Fruit fly (Drosophila melanogaster) whole organism, wandering third instar larva: ENCODE results near the gene Ets21C.

Experiments
- Abd-B ChIP-seq: fragments of >200 bp; optimal IDR thresholded peaks from 2 replicates; lab custom pipeline; 2017; ENCODE audit warnings: missing biosample characterization, missing genetic modification characterization
- CG32264 ChIP-seq: fragments of 200-800 bp; sonication (Bioruptor generic); optimal IDR thresholded peaks from 2 replicates; lab custom pipeline; 2016; ENCODE audit warnings: missing biosample characterization, missing genetic modification characterization
- CG9705 ChIP-seq: fragments of 200-800 bp; sonication (Bioruptor generic); optimal IDR thresholded peaks from 2 replicates; lab custom pipeline; 2018; ENCODE audit warnings: missing biosample characterization, mild to moderate bottlenecking, missing genetic modification characterization
- CrebA ChIP-seq: fragments of 200-800 bp; sonication (Bioruptor generic); optimal IDR thresholded peaks from 2 replicates; lab custom pipeline; 2016; ENCODE audit warnings: missing biosample characterization, mild to moderate bottlenecking, missing genetic modification characterization, borderline replicate concordance
- Dfd ChIP-seq: fragments of >200 bp; optimal IDR thresholded peaks from 2 replicates; lab custom pipeline; 2017; ENCODE audit warnings: missing biosample characterization, missing genetic modification characterization
- Dif ChIP-seq: fragments of 200-275, 200-300 bp; sonication (Bioruptor generic); optimal IDR thresholded peaks from 2 replicates; lab custom pipeline; 2018; ENCODE audit warnings: missing biosample characterization, missing genetic modification characterization; ENCODE audit not compliant: partially characterized antibody
- GATAd ChIP-seq: sonication (Bioruptor generic); optimal IDR thresholded peaks from 2 replicates; lab custom pipeline; 2016; ENCODE audit warnings: missing biosample characterization, missing genetic modification characterization
- HLH106 ChIP-seq: fragments of 200-800 bp; optimal IDR thresholded peaks from 3 replicates; lab custom pipeline; 2019; ENCODE audit warnings: missing biosample characterization, mild to moderate bottlenecking, missing genetic modification characterization, moderate library complexity
- Hnf4 ChIP-seq: fragments of 200-800 bp; sonication (Bioruptor generic); optimal IDR thresholded peaks from 2 replicates; lab custom pipeline; 2016; ENCODE audit warnings: missing biosample characterization, mild to moderate bottlenecking, missing genetic modification characterization
- Hr83 ChIP-seq: fragments of 200-300 bp; sonication (Bioruptor generic); optimal IDR thresholded peaks from 2 replicates; lab custom pipeline; 2016; ENCODE audit warnings: missing biosample characterization, mild to moderate bottlenecking, missing genetic modification characterization, moderate library complexity; ENCODE audit not compliant: poor library complexity, severe bottlenecking
- Jra ChIP-seq: sonication (Bioruptor generic); optimal IDR thresholded peaks from 2 replicates; lab custom pipeline; 2016; ENCODE audit warnings: missing biosample characterization, missing genetic modification characterization
- Mio ChIP-seq: sonication (Bioruptor generic); optimal IDR thresholded peaks from 2 replicates; lab custom pipeline; 2016; ENCODE audit warnings: missing biosample characterization, missing genetic modification characterization
- Myc ChIP-seq: fragments of >200 bp; optimal IDR thresholded peaks from 2 replicates; lab custom pipeline; 2017
- N ChIP-seq: fragments of >200 bp; optimal IDR thresholded peaks from 2 replicates; lab custom pipeline; 2018; ENCODE audit warnings: missing biosample characterization, missing external identifiers, missing genetic modification characterization
- Rel ChIP-seq, 2 experiments: fragments of 200-800 bp; sonication (Bioruptor generic) in 1 of 2; optimal IDR thresholded peaks; 2 replicates in 1 of 2; 3 replicates in 1 of 2; lab custom pipeline; 2016 to 2019; ENCODE audit warnings: mild to moderate bottlenecking in 2 of 2, missing biosample characterization in 2 of 2, missing genetic modification characterization in 2 of 2, moderate library complexity in 1 of 2
- Sp1 ChIP-seq: fragments of 200-800 bp; sonication (Bioruptor generic); optimal IDR thresholded peaks from 3 replicates; lab custom pipeline; 2019; ENCODE audit warnings: missing biosample characterization, mild to moderate bottlenecking, missing genetic modification characterization, moderate library complexity
- Vsx2 ChIP-seq: fragments of 200-300, 225-300 bp; sonication (Bioruptor generic); optimal IDR thresholded peaks from 2 replicates; lab custom pipeline; 2018; ENCODE audit warnings: missing biosample characterization, missing genetic modification characterization; ENCODE audit not compliant: partially characterized antibody
- br ChIP-seq: fragments of 200-800 bp; sonication (Bioruptor generic); optimal IDR thresholded peaks from 2 replicates; lab custom pipeline; 2016; ENCODE audit warnings: missing biosample characterization, missing genetic modification characterization
- brk ChIP-seq: fragments of 200-800 bp; sonication (Bioruptor generic); optimal IDR thresholded peaks from 2 replicates; lab custom pipeline; 2016; ENCODE audit warnings: missing biosample characterization, mild to moderate bottlenecking, missing genetic modification characterization
- dl ChIP-seq, 2 experiments: fragments of 175-275, 200-275 bp in 1 of 2; fragments of 200-275 bp in 1 of 2; sonication (Bioruptor generic); optimal IDR thresholded peaks; lab custom pipeline; 2018; ENCODE audit warnings: mild to moderate bottlenecking in 2 of 2, missing biosample characterization in 2 of 2, missing genetic modification characterization in 2 of 2, moderate library complexity in 2 of 2; ENCODE audit not compliant: partially characterized antibody in 2 of 2, insufficient read depth in 1 of 2
- dsf ChIP-seq: sonication (Bioruptor generic); optimal IDR thresholded peaks from 2 replicates; lab custom pipeline; 2016; ENCODE audit warnings: missing biosample characterization, missing genetic modification characterization, borderline replicate concordance
- ey ChIP-seq: fragments of 200-800 bp; sonication (Bioruptor generic); optimal IDR thresholded peaks from 2 replicates; lab custom pipeline; 2016; ENCODE audit warnings: missing biosample characterization, missing genetic modification characterization
- foxo ChIP-seq, 2 experiments: fragments of 200-800 bp; sonication (Bioruptor generic); optimal IDR thresholded peaks; 2 replicates in 1 of 2; 3 replicates in 1 of 2; lab custom pipeline; 2016 to 2017; ENCODE audit warnings: missing biosample characterization in 2 of 2, missing genetic modification characterization in 2 of 2
- fru ChIP-seq: fragments of 200-800 bp; sonication (Bioruptor generic); optimal IDR thresholded peaks from 3 replicates; lab custom pipeline; 2016; ENCODE audit warnings: missing biosample characterization, mild to moderate bottlenecking, missing genetic modification characterization
- lola ChIP-seq: fragments of >200 bp; optimal IDR thresholded peaks from 2 replicates; lab custom pipeline; 2017; ENCODE audit warnings: missing biosample characterization, missing genetic modification characterization
- pan ChIP-seq: fragments of >200 bp; optimal IDR thresholded peaks from 2 replicates; lab custom pipeline; 2017
- psq ChIP-seq: fragments of 200-800 bp; sonication (Bioruptor generic); optimal IDR thresholded peaks from 3 replicates; lab custom pipeline; 2017; ENCODE audit warnings: missing biosample characterization, mild to moderate bottlenecking, missing genetic modification characterization, moderate library complexity
- rgr ChIP-seq: fragments of 200-800 bp; sonication (Bioruptor generic); optimal IDR thresholded peaks from 3 replicates; lab custom pipeline; 2016; ENCODE audit warnings: missing biosample characterization, mild to moderate bottlenecking, missing genetic modification characterization
- sage ChIP-seq: fragments of 200-800 bp; sonication (Bioruptor generic); optimal IDR thresholded peaks from 2 replicates; lab custom pipeline; 2016; ENCODE audit warnings: missing biosample characterization, mild to moderate bottlenecking, missing genetic modification characterization
- sv ChIP-seq: fragments of 200-800 bp; sonication (Bioruptor generic); optimal IDR thresholded peaks from 3 replicates; lab custom pipeline; 2016; ENCODE audit warnings: missing biosample characterization, missing genetic modification characterization
- tai ChIP-seq: sonication (Bioruptor generic); optimal IDR thresholded peaks from 2 replicates; lab custom pipeline; 2016; ENCODE audit warnings: missing biosample characterization, missing genetic modification characterization
- usp ChIP-seq: fragments of >200 bp; optimal IDR thresholded peaks from 2 replicates; lab custom pipeline; 2017; ENCODE audit warnings: missing biosample characterization, missing genetic modification characterization
- woc ChIP-seq: sonication (Bioruptor generic); optimal IDR thresholded peaks from 2 replicates; lab custom pipeline; 2016; ENCODE audit warnings: missing biosample characterization, mild to moderate bottlenecking, missing genetic modification characterization

Ets21C gene

DNA sequence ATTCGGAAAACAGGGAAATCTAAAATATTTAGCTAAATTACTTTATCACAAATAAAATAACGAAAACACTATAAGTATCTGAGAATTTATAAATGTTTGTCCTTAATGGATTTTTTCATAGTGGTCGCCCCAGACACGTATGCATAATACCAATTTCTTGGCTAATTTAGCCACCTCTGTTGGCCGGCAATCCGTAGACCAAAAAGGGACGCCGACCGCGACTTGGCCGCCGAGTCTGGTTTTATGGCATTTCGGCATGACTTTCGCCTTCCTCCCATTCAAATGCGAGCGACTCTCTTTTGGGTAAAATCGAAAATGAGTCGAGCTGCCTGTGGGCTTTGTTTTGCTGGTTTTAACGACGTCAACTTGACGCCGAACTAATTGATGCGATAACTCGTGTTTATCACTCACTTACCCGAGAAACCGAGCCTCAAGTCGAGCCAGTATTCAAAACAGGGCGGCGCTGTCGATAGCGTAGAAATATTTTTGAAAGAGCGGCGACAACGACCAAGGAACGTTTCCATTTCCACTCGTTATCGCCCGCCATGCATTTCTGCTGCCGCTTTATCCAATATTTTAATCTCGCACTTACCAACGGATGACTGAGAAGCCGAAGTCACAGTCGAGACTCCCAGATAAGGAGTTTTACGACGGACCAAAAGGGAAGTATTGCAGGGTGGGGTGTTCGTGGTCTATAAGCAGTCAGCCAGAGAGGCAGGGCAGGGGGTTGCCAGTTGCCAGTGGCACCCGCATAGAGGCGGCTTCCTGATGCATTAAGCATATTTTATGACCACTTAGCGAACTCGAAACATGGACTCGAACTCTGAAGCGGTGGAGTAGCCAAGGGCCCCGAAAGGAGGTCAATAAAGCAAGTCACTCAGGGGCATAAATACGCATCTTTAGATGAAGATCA is 33.5 kb downstream of the Ets21C start:
- TF ChIP-seq foxo (GFP tag; optimal IDR thresholded peaks at IDR 0.05; lab: Kevin White, UChicago) = no peak
- no peak for TF ChIP-seq Myc
- no peak for TF ChIP-seq usp (GFP tag; lab: Kevin White, UChicago)
- no peak for TF ChIP-seq rgr
- no peak for TF ChIP-seq Abd-B
- no peak for TF ChIP-seq N (GFP tag; lab: Kevin White, UChicago)
- no peak for TF ChIP-seq psq
- no peak for TF ChIP-seq CG32264 (GFP tag; lab: Kevin White, UChicago)
- no peak for TF ChIP-seq fru (GFP tag; lab: Kevin White, UChicago)
- no peak for TF ChIP-seq CrebA
- TF ChIP-seq Sp1 (GFP tag; lab: Kevin White, UChicago) = no peak
- TF ChIP-seq HLH106 (tag; lab: Kevin White, UChicago) = no peak
- TF ChIP-seq Vsx2 (GFP tag; lab: Kevin White, UChicago) = no peak
- no peak for TF ChIP-seq lola
- TF ChIP-seq GATAd = no peak
- no peak for TF ChIP-seq dsf (GFP tag; lab: Kevin White, UChicago)
- TF ChIP-seq woc (GFP tag; lab: Kevin White, UChicago) = no peak
- TF ChIP-seq br (GFP tag; lab: Kevin White, UChicago) = no peak
- no peak for TF ChIP-seq sv (GFP tag; lab: Kevin White, UChicago)
- TF ChIP-seq, all 38 proteins: peak for 0

DNA sequence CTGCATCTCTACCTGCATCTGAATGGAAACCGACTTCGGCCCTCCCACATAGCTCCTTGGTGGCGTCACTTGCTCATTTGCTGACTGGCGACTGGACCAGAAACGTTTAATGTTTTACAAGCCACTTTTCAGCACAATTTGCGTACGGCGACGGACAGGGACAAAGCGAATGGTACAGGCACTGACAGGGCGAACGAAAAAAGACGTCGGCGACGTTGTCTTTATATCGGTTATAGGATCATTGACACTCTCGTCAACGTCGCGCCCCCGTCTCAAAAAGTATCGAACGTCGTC is 34.2 kb downstream of the Ets21C start:
- TF ChIP-seq sage = no peak
- no peak for TF ChIP-seq pan (lab: Kevin White, UChicago)
- TF ChIP-seq ey (GFP tag; lab: Kevin White, UChicago) = no peak
- no peak for TF ChIP-seq Rel (GFP tag; optimal IDR thresholded peaks at IDR 0.05; lab: Kevin White, UChicago)
- TF ChIP-seq Rel (tag; optimal IDR thresholded peaks at IDR 0.05; lab: Kevin White, UChicago) = no peak
- TF ChIP-seq tai (GFP tag; lab: Kevin White, UChicago) = no peak
- TF ChIP-seq usp (GFP tag; lab: Kevin White, UChicago) = no peak
- no peak for TF ChIP-seq br (GFP tag; lab: Kevin White, UChicago)
- no peak for TF ChIP-seq Hr83
- no peak for TF ChIP-seq Jra (GFP tag; lab: Kevin White, UChicago)
- TF ChIP-seq sv (GFP tag; lab: Kevin White, UChicago) = no peak
- TF ChIP-seq CG9705 (GFP tag; lab: Kevin White, UChicago) = no peak

DNA sequence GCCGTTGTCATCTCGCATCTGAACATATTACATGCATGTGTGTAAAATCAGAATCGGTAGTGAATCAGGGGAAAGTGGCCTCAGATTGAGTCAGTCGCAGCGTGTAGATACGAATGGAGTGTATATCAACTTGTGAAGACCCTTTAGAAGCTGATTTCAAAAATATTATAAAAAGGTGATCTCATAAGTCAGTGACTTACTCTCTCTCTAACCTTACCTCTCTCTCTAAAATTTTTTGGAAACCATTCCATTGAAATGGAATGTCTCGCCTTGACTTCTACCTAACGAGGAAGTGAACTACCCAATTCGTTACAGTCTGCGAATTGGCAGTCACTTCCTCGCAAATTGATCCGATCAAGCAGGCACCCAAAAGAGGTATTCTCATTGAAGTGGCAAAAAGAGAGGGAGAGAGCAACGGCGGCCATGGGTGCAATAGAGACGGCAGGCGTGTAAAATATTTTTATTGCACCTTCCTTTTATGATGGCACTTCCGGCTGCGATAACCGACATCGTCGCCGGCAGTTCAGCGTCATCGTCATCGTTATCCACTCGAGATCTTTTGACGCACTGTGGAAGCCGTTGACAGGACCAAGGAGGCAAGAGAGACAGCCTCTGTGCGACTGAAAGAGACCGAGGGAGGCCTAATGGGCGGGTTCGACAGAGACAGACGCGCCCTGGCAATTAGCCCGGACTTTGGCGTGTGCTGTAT is 34.7 kb downstream of the Ets21C start:
- TF ChIP-seq sage (no peak), lola (no peak), Dfd (GFP tag; lab: Kevin White, UChicago) (no peak), Dif (GFP tag; lab: Kevin White, UChicago) (no peak), psq (no peak), Mio (GFP tag; lab: Kevin White, UChicago) (no peak), dl (GFP tag; optimal IDR thresholded peaks at IDR 0.05; lab: Kevin White, UChicago; ENCODE audit: insufficient read depth in 1 of 2, partially characterized antibody in 2 of 2) (no peak), rgr (no peak), sv (GFP tag; lab: Kevin White, UChicago) (no peak), Hnf4 (GFP tag; lab: Kevin White, UChicago) (no peak), usp (GFP tag; lab: Kevin White, UChicago) (no peak), br (GFP tag; lab: Kevin White, UChicago) (no peak), brk (GFP tag; lab: Kevin White, UChicago) (no peak), Rel (GFP tag; optimal IDR thresholded peaks at IDR 0.05; lab: Kevin White, UChicago) (no peak), Rel (tag; optimal IDR thresholded peaks at IDR 0.05; lab: Kevin White, UChicago) (no peak), CG9705 (GFP tag; lab: Kevin White, UChicago) (no peak), ey (GFP tag; lab: Kevin White, UChicago) (no peak), tai (GFP tag; lab: Kevin White, UChicago) (no peak), CG32264 (GFP tag; lab: Kevin White, UChicago) (no peak)
